Worm (Caenorhabditis elegans): ENCODE results near the gene C23G10.1.
A peak's percentile ranks its signal among the peaks of the same experiment; 100 is the strongest.

C23G10.1 gene

DNA sequence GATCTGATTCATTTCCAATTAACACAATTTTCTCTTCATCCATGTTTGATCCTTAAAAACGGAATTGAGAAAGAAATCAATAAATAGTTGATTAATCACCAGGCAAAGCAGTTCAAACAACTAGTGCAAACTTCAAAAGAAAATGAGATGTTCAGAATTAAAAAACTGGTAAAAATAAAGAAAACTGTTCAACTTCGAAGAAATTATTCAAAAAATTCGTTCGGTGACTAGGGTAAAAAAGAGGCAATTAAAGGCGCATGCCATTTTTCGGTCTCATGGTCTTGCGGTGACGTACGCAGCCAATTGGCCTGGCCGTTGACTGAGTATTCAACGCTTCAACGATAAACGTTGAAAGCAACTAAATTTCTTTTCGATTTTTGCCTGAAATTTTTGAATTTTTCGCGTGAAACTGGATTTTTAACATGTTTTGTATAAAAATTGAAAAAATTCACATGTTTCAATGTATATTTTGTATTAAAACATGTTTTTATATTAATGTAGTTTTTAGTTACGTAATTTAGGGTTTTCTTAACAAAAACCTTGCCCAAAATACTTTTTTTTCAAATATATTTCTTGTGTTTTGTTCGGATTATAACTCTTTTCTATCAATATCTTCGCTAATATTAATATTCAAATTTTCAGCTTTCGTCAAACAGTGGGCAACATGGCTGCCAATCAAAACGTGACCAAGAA lies 2.8 kb upstream of the C23G10.1 start, which contains the start of the genes sna-3 and rps-3 (continued):
- TF ChIP-seq egl-27 (tag; optimal IDR thresholded peaks at IDR 0.05) (peak; percentile 21), elt-1 (tag; optimal IDR thresholded peaks at IDR 0.05) (no peak), nhr-129 (tag; optimal IDR thresholded peaks at IDR 0.05) (peak; percentile 91), C34F6.9 (tag; optimal IDR thresholded peaks at IDR 0.05) (peak; percentile 90), fos-1 (tag; optimal IDR thresholded peaks at IDR 0.05) (peak; percentile 70)

DNA sequence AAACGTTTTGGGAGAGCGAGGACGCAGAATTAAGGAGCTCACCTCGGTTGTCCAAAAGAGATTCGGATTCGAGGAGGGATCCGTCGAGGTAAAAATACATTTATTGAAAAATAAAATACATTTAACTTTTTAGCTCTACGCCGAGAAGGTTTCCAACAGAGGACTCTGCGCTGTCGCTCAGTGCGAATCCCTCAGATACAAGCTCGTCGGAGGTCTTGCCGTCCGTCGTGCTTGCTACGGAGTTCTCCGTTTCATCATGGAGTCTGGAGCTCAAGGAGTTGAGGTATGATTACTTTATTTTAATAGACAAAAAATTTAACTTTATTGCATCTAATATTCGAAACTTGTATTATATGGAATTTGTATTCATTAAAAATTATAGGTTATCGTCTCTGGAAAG lies 2.0 kb upstream of the C23G10.1 start:
- TF ChIP-seq nhr-10 (tag; optimal IDR thresholded peaks at IDR 0.05) (no peak), sem-4 (tag; optimal IDR thresholded peaks at IDR 0.05) (no peak), mdl-1 (tag; optimal IDR thresholded peaks at IDR 0.05) (no peak)

ce11 chrIII:6207881-6208280 lies 1.2 kb upstream of the C23G10.1 start, which contains the start of gene C23G10.2:
C23G10.2 (plus strand) TSS chrIII:6208064.
- TF ChIP-seq nhr-10 (tag; optimal IDR thresholded peaks at IDR 0.05) (no peak), mab-5 (tag; optimal IDR thresholded peaks at IDR 0.05) (no peak), skn-1 (tag; optimal IDR thresholded peaks at IDR 0.05) (no peak), lin-11 (tag; optimal IDR thresholded peaks at IDR 0.05) (no peak), ztf-1 (GFP tag; conservative IDR thresholded peaks at IDR 0.05) (no peak), ama-1 (optimal IDR thresholded peaks at IDR 0.05) (no peak), nhr-25 (tag; optimal IDR thresholded peaks at IDR 0.05) (no peak), ztf-11 (tag; optimal IDR thresholded peaks at IDR 0.05) (no peak), mdl-1 (tag; optimal IDR thresholded peaks at IDR 0.05) (no peak), ceh-16 (tag; optimal IDR thresholded peaks at IDR 0.05) (no peak), lin-39 (tag; optimal IDR thresholded peaks at IDR 0.05) (no peak), elt-1 (tag; optimal IDR thresholded peaks at IDR 0.05) (no peak), crh-2 (tag; optimal IDR thresholded peaks at IDR 0.05) (no peak), nhr-129 (tag; optimal IDR thresholded peaks at IDR 0.05) (no peak)

DNA sequence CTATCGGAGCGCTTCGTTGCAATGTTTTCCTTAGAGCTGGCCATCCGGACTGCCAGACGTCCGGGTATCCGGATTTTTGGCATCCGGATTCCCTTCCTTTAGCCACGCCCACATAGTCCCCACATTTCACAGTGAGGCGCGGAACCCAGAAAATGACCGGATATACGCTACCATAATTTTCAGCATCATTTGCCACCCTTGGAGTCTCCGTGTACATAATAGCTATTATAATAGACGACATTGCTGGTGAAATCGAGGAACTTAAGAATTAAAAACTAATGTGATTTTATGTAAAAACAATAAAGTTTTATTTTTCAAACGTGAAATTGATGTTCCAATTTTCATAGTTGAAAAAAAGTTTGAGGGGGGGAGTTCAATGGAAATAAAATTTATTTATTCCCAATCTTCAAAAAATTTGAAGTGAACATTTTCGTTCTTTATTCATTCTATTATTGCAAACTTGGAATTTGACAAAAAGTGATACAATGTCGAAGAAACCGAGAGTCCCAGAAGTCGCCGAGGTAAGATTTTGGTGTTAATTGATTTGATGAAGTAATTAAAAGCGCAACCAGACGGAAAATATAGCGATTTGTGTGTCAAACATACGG lies 1.2 kb downstream of the C23G10.1 start:
- TF ChIP-seq skn-1 (tag; optimal IDR thresholded peaks at IDR 0.05) = no peak
- no peak for TF ChIP-seq ceh-82 (tag; optimal IDR thresholded peaks at IDR 0.05)
- no peak for TF ChIP-seq nhr-129 (tag; optimal IDR thresholded peaks at IDR 0.05)
- TF ChIP-seq snpc-4 (tag; optimal IDR thresholded peaks at IDR 0.05) = peak; percentile 8
- no peak for TF ChIP-seq nhr-10 (tag; optimal IDR thresholded peaks at IDR 0.05)
- no peak for TF ChIP-seq lin-39 (tag; optimal IDR thresholded peaks at IDR 0.05)

- TF ChIP-seq F13H6.1 (tag; optimal IDR thresholded peaks at IDR 0.05) = no peak
Observed at ce11 chrIII:6213915-6214314, 4.8 kb downstream of the C23G10.1 start, which contains the start of gene C23G10.10. C23G10.10 (minus strand) TSS chrIII:6214015.

DNA sequence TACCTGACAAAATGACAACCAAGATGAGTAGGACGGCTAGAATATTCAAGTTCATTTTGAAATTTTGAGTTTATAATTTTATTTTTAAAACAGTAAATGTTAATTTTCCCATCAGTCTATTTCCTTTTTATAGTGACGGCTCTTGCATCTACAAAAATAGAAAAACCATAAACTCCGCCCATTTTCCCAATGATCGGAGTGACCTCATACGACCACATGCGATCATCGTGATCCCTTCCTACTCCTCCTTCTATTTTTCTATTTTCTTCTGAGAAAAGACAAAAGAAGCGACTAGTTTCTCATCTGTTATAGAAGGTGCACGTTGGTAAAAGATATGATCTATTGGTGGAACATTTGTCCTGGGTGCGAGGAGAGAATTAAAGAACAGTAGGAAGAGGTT lies 6.4 kb downstream of the C23G10.1 start, which contains the start of gene C23G10.11:
C23G10.11 (minus strand) TSS at position 101 of the 400 bp plus-strand sequence.
- no peak for TF ChIP-seq alr-1 (tag; optimal IDR thresholded peaks at IDR 0.05)
- no peak for TF ChIP-seq nhr-77 (tag; optimal IDR thresholded peaks at IDR 0.05)
- no peak for TF ChIP-seq nhr-6 (tag; optimal IDR thresholded peaks at IDR 0.05)
- TF ChIP-seq R02D3.7 (tag; optimal IDR thresholded peaks at IDR 0.05) = no peak
- TF ChIP-seq nhr-12 (tag; optimal IDR thresholded peaks at IDR 0.05) = no peak
- TF ChIP-seq elt-3 (tag; optimal IDR thresholded peaks at IDR 0.05) = no peak
- no peak for TF ChIP-seq unc-55 (GFP tag; optimal IDR thresholded peaks at IDR 0.05)
- no peak for TF ChIP-seq gmeb-1 (tag; optimal IDR thresholded peaks at IDR 0.05)
- no peak for TF ChIP-seq nhr-23 (tag; optimal IDR thresholded peaks at IDR 0.05)
- TF ChIP-seq ceh-16 (tag; optimal IDR thresholded peaks at IDR 0.05) = no peak
- TF ChIP-seq C34F6.9 (tag; optimal IDR thresholded peaks at IDR 0.05) = no peak
- TF ChIP-seq lin-39 (tag; optimal IDR thresholded peaks at IDR 0.05) = no peak
- TF ChIP-seq sma-3 (GFP tag; optimal IDR thresholded peaks at IDR 0.05) = no peak
- no peak for TF ChIP-seq nhr-11 (tag; optimal IDR thresholded peaks at IDR 0.05)
- no peak for TF ChIP-seq sma-9 (GFP tag; optimal IDR thresholded peaks at IDR 0.05)
- no peak for TF ChIP-seq sma-9 (tag; optimal IDR thresholded peaks at IDR 0.05)
- no peak for TF ChIP-seq skn-1 (tag; optimal IDR thresholded peaks at IDR 0.05)
- TF ChIP-seq blmp-1 (tag; optimal IDR thresholded peaks at IDR 0.05; ENCODE audit: insufficient read depth) = no peak
- TF ChIP-seq F13H6.1 (tag; optimal IDR thresholded peaks at IDR 0.05) = no peak
